Fruit fly (Drosophila melanogaster) whole organism, embryonic: ENCODE measurements around the gene CG6726.

Source experiments
- Atf3 ChIP-seq: fragments of 200-800 bp; sonication (Bioruptor generic); optimal IDR thresholded peaks from 3 replicates; lab custom pipeline; 2016; ENCODE audit warnings: missing biosample characterization, missing genetic modification characterization
- Awh ChIP-seq: fragments of 200-800 bp; sonication (Bioruptor generic); IDR thresholded peaks from 2 replicates; pipeline ENCODE4, ENCODE4 v1.3.6; 2022; ENCODE audit warnings: missing biosample characterization, missing genetic modification characterization
- Blimp-1 ChIP-seq: fragments of 200-800 bp; sonication (Bioruptor generic); optimal IDR thresholded peaks from 3 replicates; lab custom pipeline; 2018; ENCODE audit warnings: missing biosample characterization, missing genetic modification characterization, mild to moderate bottlenecking, moderate library complexity, missing genetic modification reagents
- C15 ChIP-seq: fragments of 200-800 bp; sonication (Bioruptor generic); IDR thresholded peaks from 3 replicates; pipeline ENCODE4 v1.3.6; 2022; ENCODE audit warnings: missing biosample characterization, missing genetic modification characterization
- CG11093 ChIP-seq: fragments of 200-800 bp; sonication (Bioruptor generic); IDR thresholded peaks from 3 replicates; pipeline ENCODE4 v1.3.6; 2022; ENCODE audit warnings: missing biosample characterization, missing genetic modification characterization
- CG11398 ChIP-seq: fragments of 200-800 bp; sonication (Bioruptor generic); optimal IDR thresholded peaks from 2 replicates; lab custom pipeline; 2016; ENCODE audit warnings: missing biosample characterization, missing genetic modification characterization
- CG11695 ChIP-seq: fragments of 200-800 bp; sonication (Bioruptor generic); IDR thresholded peaks from 3 replicates; pipeline ENCODE4 v1.3.6; 2022; ENCODE audit warnings: missing biosample characterization, missing genetic modification characterization
- CG11723 ChIP-seq: fragments of 200-800 bp; sonication (Bioruptor generic); optimal IDR thresholded peaks from 2 replicates; lab custom pipeline; 2017; ENCODE audit warnings: missing biosample characterization, mild to moderate bottlenecking, missing genetic modification characterization
- CG12155 ChIP-seq: fragments of 200-800 bp; sonication (Bioruptor generic); optimal IDR thresholded peaks from 3 replicates; lab custom pipeline; 2016; ENCODE audit warnings: missing biosample characterization, missing genetic modification characterization
- CG1529 ChIP-seq: fragments of 200-800 bp; sonication (Bioruptor generic); optimal IDR thresholded peaks from 3 replicates; lab custom pipeline; 2018; ENCODE audit warnings: missing biosample characterization, missing genetic modification characterization
- CG15601 ChIP-seq: fragments of 200-800 bp; sonication (Bioruptor generic); optimal IDR thresholded peaks from 3 replicates; lab custom pipeline; 2019; ENCODE audit warnings: missing biosample characterization, mild to moderate bottlenecking, missing genetic modification characterization, moderate library complexity
- CG17385 ChIP-seq: fragments of 200-800 bp; sonication (Bioruptor generic); optimal IDR thresholded peaks from 3 replicates; lab custom pipeline; 2018; ENCODE audit warnings: missing biosample characterization, mild to moderate bottlenecking, missing genetic modification characterization
- CG2116 ChIP-seq: fragments of 200-800 bp; sonication (Bioruptor generic); optimal IDR thresholded peaks from 3 replicates; lab custom pipeline; 2018; ENCODE audit warnings: missing biosample characterization, mild to moderate bottlenecking, missing genetic modification characterization
- CG2875 ChIP-seq: fragments of 200-800 bp; sonication (Bioruptor generic); optimal IDR thresholded peaks from 2 replicates; lab custom pipeline; 2017; ENCODE audit warnings: missing biosample characterization, mild to moderate bottlenecking, missing genetic modification characterization, missing genetic modification reagents
- CG31388 ChIP-seq: fragments of 200-800 bp; sonication (Bioruptor generic); optimal IDR thresholded peaks from 2 replicates; lab custom pipeline; 2016; ENCODE audit warnings: missing biosample characterization, missing genetic modification characterization
- CG5953 ChIP-seq: fragments of 200-800 bp; sonication (Bioruptor generic); IDR thresholded peaks from 2 replicates; pipeline ENCODE4 v1.3.6; 2022; ENCODE audit warnings: missing biosample characterization, missing genetic modification characterization
- CHES-1-like ChIP-seq: fragments of 200-800 bp; sonication (Bioruptor generic); optimal IDR thresholded peaks from 2 replicates; lab custom pipeline; 2016; ENCODE audit warnings: missing biosample characterization, missing genetic modification characterization
- CkIIα-i1 ChIP-seq: fragments of 200-800 bp; sonication (Bioruptor generic); IDR thresholded peaks from 2 replicates; pipeline ENCODE4 v1.3.6; 2022; ENCODE audit warnings: missing biosample characterization, missing genetic modification characterization
- Elba2 ChIP-seq: fragments of 200-800 bp; sonication (Bioruptor generic); optimal IDR thresholded peaks from 3 replicates; lab custom pipeline; 2016; ENCODE audit warnings: missing biosample characterization, missing genetic modification characterization
- Fer2 ChIP-seq: fragments of 200-800 bp; sonication (Bioruptor generic); optimal IDR thresholded peaks from 2 replicates; lab custom pipeline; 2018; ENCODE audit warnings: missing biosample characterization, mild to moderate bottlenecking, missing genetic modification characterization, moderate library complexity
- HLH4C ChIP-seq: fragments of 200-800 bp; sonication (Bioruptor generic); IDR thresholded peaks from 3 replicates; pipeline ENCODE4 v1.3.6; 2022; ENCODE audit warnings: missing biosample characterization, missing genetic modification characterization; ENCODE audit not compliant: partially characterized antibody
- HLHmδ ChIP-seq: fragments of 200-800 bp; sonication (Bioruptor generic); optimal IDR thresholded peaks from 2 replicates; lab custom pipeline; 2018; ENCODE audit warnings: missing biosample characterization, mild to moderate bottlenecking, missing genetic modification characterization, moderate library complexity
- Oli ChIP-seq: fragments of 200-800 bp; sonication (Bioruptor generic); optimal IDR thresholded peaks from 2 replicates; lab custom pipeline; 2018; ENCODE audit warnings: missing biosample characterization, mild to moderate bottlenecking, missing genetic modification characterization, moderate library complexity
- Poxn ChIP-seq: fragments of 200-800 bp; sonication (Bioruptor generic); IDR thresholded peaks from 2 replicates; pipeline ENCODE4 v1.3.6; 2022; ENCODE audit warnings: missing biosample characterization, missing genetic modification characterization
- Ravus ChIP-seq: fragments of 200-800 bp; sonication (Bioruptor generic); IDR thresholded peaks from 2 replicates; pipeline ENCODE4 v1.3.6; 2022; ENCODE audit warnings: missing biosample characterization, missing genetic modification characterization
- Sin3A ChIP-seq: fragments of >200 bp; optimal IDR thresholded peaks from 2 replicates; lab custom pipeline; 2018
- bowl ChIP-seq: fragments of 200-800 bp; sonication (Bioruptor generic); IDR thresholded peaks from 2 replicates; pipeline ENCODE4 v1.3.6; 2022; ENCODE audit warnings: missing biosample characterization, missing genetic modification characterization
- cg ChIP-seq: fragments of 200-800 bp; sonication (Bioruptor generic); optimal IDR thresholded peaks from 3 replicates; lab custom pipeline; 2019; ENCODE audit warnings: missing biosample characterization, mild to moderate bottlenecking, missing genetic modification characterization, moderate library complexity
- ci ChIP-seq: fragments of 200-800 bp; sonication (Bioruptor generic); IDR thresholded peaks from 3 replicates; pipeline ENCODE4 v1.3.6; 2022; ENCODE audit warnings: missing biosample characterization, missing genetic modification characterization
- ewg ChIP-seq: fragments of 200-800 bp; sonication (Bioruptor generic); optimal IDR thresholded peaks from 3 replicates; lab custom pipeline; 2017; ENCODE audit warnings: mild to moderate bottlenecking, missing biosample characterization, missing genetic modification reagents, missing genetic modification characterization
- fru ChIP-seq: fragments of >200 bp; optimal IDR thresholded peaks from 2 replicates; lab custom pipeline; 2017
- grn ChIP-seq: fragments of 200-800 bp; sonication (Bioruptor generic); optimal IDR thresholded peaks from 3 replicates; lab custom pipeline; 2017; ENCODE audit warnings: missing biosample characterization, missing genetic modification characterization
- h ChIP-seq: fragments of >200 bp; optimal IDR thresholded peaks from 2 replicates; lab custom pipeline; 2017
- nerfin-1 ChIP-seq: fragments of 200-800 bp; sonication (Bioruptor generic); optimal IDR thresholded peaks from 3 replicates; lab custom pipeline; 2019; ENCODE audit warnings: missing biosample characterization, mild to moderate bottlenecking, missing genetic modification characterization, moderate library complexity
- nom ChIP-seq: fragments of 200-800 bp; sonication (Bioruptor generic); optimal IDR thresholded peaks from 2 replicates; lab custom pipeline; 2017; ENCODE audit warnings: missing biosample characterization, missing genetic modification characterization, mild to moderate bottlenecking, moderate library complexity, missing genetic modification reagents
- otp ChIP-seq: fragments of 200-800 bp; sonication (Bioruptor generic); IDR thresholded peaks from 3 replicates; pipeline ENCODE4, ENCODE4 v1.3.6; 2022; ENCODE audit warnings: missing biosample characterization, missing genetic modification characterization
- run ChIP-seq: fragments of 200-800 bp; sonication (Bioruptor generic); optimal IDR thresholded peaks from 3 replicates; lab custom pipeline; 2018; ENCODE audit warnings: missing biosample characterization, mild to moderate bottlenecking, missing genetic modification characterization
- schlank ChIP-seq: fragments of 200-800 bp; sonication (Bioruptor generic); optimal IDR thresholded peaks from 2 replicates; lab custom pipeline; 2018; ENCODE audit warnings: missing biosample characterization, mild to moderate bottlenecking, missing genetic modification characterization
- sens-2 ChIP-seq: fragments of 200-800 bp; sonication (Bioruptor generic); IDR thresholded peaks from 2 replicates; pipeline ENCODE4 v1.3.6; 2022; ENCODE audit warnings: missing biosample characterization, missing genetic modification characterization
- so ChIP-seq: fragments of 200-800 bp; sonication (Bioruptor generic); IDR thresholded peaks from 3 replicates; pipeline ENCODE4 v1.3.6; 2022; ENCODE audit warnings: missing biosample characterization, missing genetic modification characterization
- sqz ChIP-seq: fragments of 200-800 bp; sonication (Bioruptor generic); optimal IDR thresholded peaks from 3 replicates; lab custom pipeline; 2018; ENCODE audit warnings: missing biosample characterization, mild to moderate bottlenecking, missing genetic modification characterization
- twi ChIP-seq: fragments of 200-800 bp; optimal IDR thresholded peaks from 2 replicates; lab custom pipeline; 2019; ENCODE audit warnings: missing biosample characterization, mild to moderate bottlenecking, missing genetic modification characterization, moderate library complexity

The CG6726 gene

dm6 chr3R:23117683-23118470 is 26.4 kb downstream of the CG6726 start, which contains the start of the genes Rassf and CenB1A (continued):
- peak; percentile 56 for TF ChIP-seq CHES-1-like (GFP tag; lab: Kevin White, UChicago)
- no peak for TF ChIP-seq ewg (GFP tag; lab: Kevin White, UChicago)
- TF ChIP-seq fru (lab: Kevin White, UChicago) = no peak
- TF ChIP-seq Fer2 = no peak
- no peak for TF ChIP-seq CkIIα-i1
- TF ChIP-seq CG2875 (GFP tag; lab: Kevin White, UChicago) = no peak
- no peak for TF ChIP-seq h (lab: Kevin White, UChicago)
- peak; percentile 87 for TF ChIP-seq Sin3A (lab: Kevin White, UChicago)
- TF ChIP-seq sens-2 = no peak
- TF ChIP-seq CG11723 (GFP tag; lab: Kevin White, UChicago) = peak; percentile 13
- no peak for TF ChIP-seq twi
- TF ChIP-seq CG31388 (GFP tag; lab: Kevin White, UChicago) = no peak
- no peak for TF ChIP-seq CG11695
- no peak for TF ChIP-seq CG15601 (tag; lab: Kevin White, UChicago)
- TF ChIP-seq Blimp-1 (GFP tag; lab: Kevin White, UChicago) = no peak
- peak; percentile 48 for TF ChIP-seq Atf3 (GFP tag; lab: Kevin White, UChicago)
- TF ChIP-seq CG17385 (GFP tag; lab: Kevin White, UChicago) = peak; percentile 64
- TF ChIP-seq nerfin-1 = no peak
- no peak for TF ChIP-seq Elba2
- TF ChIP-seq Poxn = no peak
- TF ChIP-seq CG11398 = no peak
- TF ChIP-seq C15 (GFP tag; lab: Robert Waterston, UW) = no peak
- TF ChIP-seq schlank (tag; lab: Kevin White, UChicago) = no peak
- no peak for TF ChIP-seq HLHmδ (GFP tag; lab: Kevin White, UChicago)
- TF ChIP-seq HLH4C (GFP tag; lab: Robert Waterston, UW) = no peak
- no peak for TF ChIP-seq so (GFP tag; lab: Robert Waterston, UW)
- no peak for TF ChIP-seq bowl
- no peak for TF ChIP-seq run (tag; lab: Kevin White, UChicago)
- peak; percentile 23 for TF ChIP-seq CG12155
- no peak for TF ChIP-seq cg
- peak; percentile 46 for TF ChIP-seq Oli
- no peak for TF ChIP-seq CG11093 (GFP tag; lab: Robert Waterston, UW)
- TF ChIP-seq sqz (GFP tag; lab: Kevin White, UChicago) = no peak

dm6 chr3R:23119873-23120272 is 28.3 kb downstream of the CG6726 start:
- TF ChIP-seq otp (GFP tag; lab: Robert Waterston, UW) (peak; percentile 35; the same call in 1 of the 3 replicates), Awh (GFP tag; lab: Robert Waterston, UW) (peak; percentile 78), nom (GFP tag; lab: Kevin White, UChicago) (peak; percentile 24), CG5953 (GFP tag; lab: Robert Waterston, UW) (0 out of 2 replicates have a peak, but pooled peaks have one; percentile 4), Ravus (GFP tag; lab: Robert Waterston, UW) (no peak), grn (GFP tag; lab: Kevin White, UChicago) (peak; percentile 4), ci (GFP tag; lab: Robert Waterston, UW) (0 out of 3 replicates have a peak, but pooled peaks have one; percentile 24), CG1529 (GFP tag; lab: Kevin White, UChicago) (no peak), CG2116 (GFP tag; lab: Kevin White, UChicago) (no peak)
